Fruit fly (Drosophila melanogaster) whole organism, embryonic: ENCODE measurements around the gene Sec23.
A peak's percentile ranks its signal among the peaks of the same experiment; 100 is the strongest.

Source experiments
- CG10147 ChIP-seq: fragments of 200-800 bp; sonication (Bioruptor generic); optimal IDR thresholded peaks from 2 replicates; lab custom pipeline; 2019; ENCODE audit warnings: missing biosample characterization, mild to moderate bottlenecking, missing genetic modification characterization, moderate library complexity
- CG11085 ChIP-seq: fragments of 200-800 bp; sonication (Bioruptor generic); IDR thresholded peaks from 2 replicates; pipeline ENCODE4 v1.3.6; 2022; ENCODE audit warnings: missing biosample characterization, missing genetic modification characterization
- CG11696 ChIP-seq: fragments of 200-800 bp; sonication (Bioruptor generic); IDR thresholded peaks from 2 replicates; pipeline ENCODE4 v1.3.6; 2022; ENCODE audit warnings: missing biosample characterization, missing genetic modification characterization
- CG12155 ChIP-seq: fragments of 200-800 bp; sonication (Bioruptor generic); optimal IDR thresholded peaks from 3 replicates; lab custom pipeline; 2016; ENCODE audit warnings: missing biosample characterization, missing genetic modification characterization
- CG14667 ChIP-seq: fragments of 200-800 bp; sonication (Bioruptor generic); IDR thresholded peaks from 2 replicates; pipeline ENCODE4 v1.3.6; 2022; ENCODE audit warnings: missing biosample characterization, missing genetic modification characterization
- CG14860 ChIP-seq: fragments of 200-800 bp; sonication (Bioruptor generic); IDR thresholded peaks from 3 replicates; pipeline ENCODE4 v1.3.6; 2022; ENCODE audit warnings: missing biosample characterization, missing genetic modification characterization; ENCODE audit not compliant: partially characterized antibody
- CG17612 ChIP-seq: fragments of 200-800 bp; sonication (Bioruptor generic); IDR thresholded peaks from 2 replicates; pipeline ENCODE4 v1.3.6; 2022; ENCODE audit warnings: missing biosample characterization, missing genetic modification characterization
- CG18599 ChIP-seq: fragments of 200-800 bp; sonication (Bioruptor generic); optimal IDR thresholded peaks from 3 replicates; lab custom pipeline; 2017; ENCODE audit warnings: missing biosample characterization, missing genetic modification characterization, mild to moderate bottlenecking, moderate library complexity, missing genetic modification reagents
- CG30403 ChIP-seq: fragments of 200-800 bp; sonication (Bioruptor generic); optimal IDR thresholded peaks from 3 replicates; lab custom pipeline; 2016; ENCODE audit warnings: missing biosample characterization, missing genetic modification characterization
- CG31224 ChIP-seq: fragments of 200-800 bp; sonication (Bioruptor generic); IDR thresholded peaks from 2 replicates; pipeline ENCODE4 v1.3.6; 2022; ENCODE audit warnings: missing biosample characterization, missing genetic modification characterization
- CG3163 ChIP-seq: fragments of 200-800 bp; sonication (Bioruptor generic); optimal IDR thresholded peaks from 3 replicates; lab custom pipeline; 2016; ENCODE audit warnings: missing biosample characterization, missing genetic modification characterization
- CG32772 ChIP-seq: fragments of 200-800 bp; sonication (Bioruptor generic); IDR thresholded peaks from 2 replicates; pipeline ENCODE4 v1.3.6; 2022; ENCODE audit warnings: missing biosample characterization, missing genetic modification characterization
- CG33557 ChIP-seq: fragments of 200-800 bp; sonication (Bioruptor generic); optimal IDR thresholded peaks from 2 replicates; lab custom pipeline; 2019; ENCODE audit warnings: missing biosample characterization, mild to moderate bottlenecking, missing genetic modification characterization, moderate library complexity
- CG4854 ChIP-seq: fragments of 200-800 bp; sonication (Bioruptor generic); optimal IDR thresholded peaks from 2 replicates; lab custom pipeline; 2016; ENCODE audit warnings: missing biosample characterization, missing genetic modification characterization, inconsistent platforms
- CG6813 ChIP-seq: fragments of 200-800 bp; sonication (Bioruptor generic); optimal IDR thresholded peaks from 2 replicates; lab custom pipeline; 2017; ENCODE audit warnings: missing biosample characterization, missing genetic modification characterization, mild to moderate bottlenecking, moderate library complexity, missing genetic modification reagents
- CG8388 ChIP-seq: fragments of 200-800 bp; sonication (Bioruptor generic); optimal IDR thresholded peaks from 2 replicates; lab custom pipeline; 2019; ENCODE audit warnings: missing biosample characterization, mild to moderate bottlenecking, missing genetic modification characterization, moderate library complexity
- CG8944 ChIP-seq: fragments of 200-800 bp; sonication (Bioruptor generic); optimal IDR thresholded peaks from 3 replicates; lab custom pipeline; 2016; ENCODE audit warnings: missing biosample characterization, missing genetic modification characterization
- CG9876 ChIP-seq: fragments of 200-800 bp; sonication (Bioruptor generic); optimal IDR thresholded peaks from 2 replicates; lab custom pipeline; 2016; ENCODE audit warnings: missing biosample characterization, missing genetic modification characterization
- CG9932 ChIP-seq: fragments of 200-800 bp; sonication (Bioruptor generic); IDR thresholded peaks from 2 replicates; pipeline ENCODE4 v1.3.6; 2022; ENCODE audit warnings: missing biosample characterization, missing genetic modification characterization
- E2f2 ChIP-seq: fragments of 200-800 bp; sonication (Bioruptor generic); IDR thresholded peaks from 2 replicates; pipeline ENCODE4 v1.3.6; 2022; ENCODE audit warnings: missing biosample characterization, missing genetic modification characterization
- Ets65A ChIP-seq: fragments of 200-800 bp; sonication (Bioruptor generic); peaks from one replicate; lab custom pipeline; 2016; ENCODE audit warnings: missing biosample characterization, missing genetic modification characterization
- Hr39 ChIP-seq: fragments of >200 bp; optimal IDR thresholded peaks from 2 replicates; lab custom pipeline; 2017
- Jarid2 ChIP-seq: fragments of 200-800 bp; sonication (Bioruptor generic); optimal IDR thresholded peaks from 3 replicates; lab custom pipeline; 2017; ENCODE audit warnings: mild to moderate bottlenecking, missing biosample characterization, missing genetic modification reagents, missing genetic modification characterization
- MBD-R2 ChIP-seq: fragments of 200-800 bp; sonication (Bioruptor generic); IDR thresholded peaks from 2 replicates; pipeline ENCODE4 v1.3.6; 2022; ENCODE audit warnings: missing biosample characterization, missing genetic modification characterization
- Max ChIP-seq: fragments of 200-800 bp; sonication (Bioruptor generic); optimal IDR thresholded peaks from 2 replicates; lab custom pipeline; 2016; ENCODE audit warnings: missing biosample characterization, mild to moderate bottlenecking, missing genetic modification characterization
- NFAT ChIP-seq: fragments of 200-800 bp; sonication (Bioruptor generic); IDR thresholded peaks from 2 replicates; pipeline ENCODE4 v1.3.6; 2022; ENCODE audit warnings: missing biosample characterization, missing genetic modification characterization
- PHDP ChIP-seq: fragments of 200-800 bp; sonication (Bioruptor generic); optimal IDR thresholded peaks from 3 replicates; lab custom pipeline; 2018; ENCODE audit warnings: missing biosample characterization, mild to moderate bottlenecking, missing genetic modification characterization, moderate library complexity
- Side ChIP-seq: fragments of 200-800 bp; sonication (Bioruptor generic); optimal IDR thresholded peaks from 2 replicates; lab custom pipeline; 2016; ENCODE audit warnings: missing biosample characterization, missing genetic modification characterization
- Sry-δ ChIP-seq: fragments of 200-800 bp; sonication (Bioruptor generic); optimal IDR thresholded peaks from 2 replicates; lab custom pipeline; 2016; ENCODE audit warnings: missing biosample characterization, missing genetic modification characterization
- Ssrp ChIP-seq: fragments of 200-800 bp; sonication (Bioruptor generic); optimal IDR thresholded peaks from 2 replicates; lab custom pipeline; 2018; ENCODE audit warnings: missing biosample characterization, mild to moderate bottlenecking, missing genetic modification characterization, moderate library complexity
- Vsx1 ChIP-seq: fragments of 200-800 bp; sonication (Bioruptor generic); optimal IDR thresholded peaks from 2 replicates; lab custom pipeline; 2017; ENCODE audit warnings: missing biosample characterization, mild to moderate bottlenecking, missing genetic modification characterization, missing genetic modification reagents
- al ChIP-seq: fragments of 200-800 bp; sonication (Bioruptor generic); IDR thresholded peaks from 2 replicates; pipeline ENCODE4 v1.3.6; 2022; ENCODE audit warnings: missing biosample characterization, missing genetic modification characterization
- aop ChIP-seq: fragments of 200-800 bp; sonication (Bioruptor generic); IDR thresholded peaks from 2 replicates; pipeline ENCODE4 v1.3.6; 2022; ENCODE audit warnings: missing biosample characterization, missing genetic modification characterization
- ara ChIP-seq: fragments of 200-800 bp; sonication (Bioruptor generic); IDR thresholded peaks from 2 replicates; pipeline ENCODE4 v1.3.6; 2022; ENCODE audit warnings: missing biosample characterization, missing genetic modification characterization
- bigmax ChIP-seq: fragments of 200-800 bp; sonication (Bioruptor generic); optimal IDR thresholded peaks from 2 replicates; lab custom pipeline; 2018; ENCODE audit warnings: missing biosample characterization, mild to moderate bottlenecking, missing genetic modification characterization
- cg ChIP-seq: fragments of 200-800 bp; sonication (Bioruptor generic); optimal IDR thresholded peaks from 3 replicates; lab custom pipeline; 2019; ENCODE audit warnings: missing biosample characterization, mild to moderate bottlenecking, missing genetic modification characterization, moderate library complexity
- chn ChIP-seq: fragments of 200-800 bp; sonication (Bioruptor generic); optimal IDR thresholded peaks from 2 replicates; lab custom pipeline; 2016; ENCODE audit warnings: missing biosample characterization, missing genetic modification characterization
- corto ChIP-seq: fragments of 200-800 bp; sonication (Bioruptor generic); optimal IDR thresholded peaks from 2 replicates; lab custom pipeline; 2016; ENCODE audit warnings: missing biosample characterization, mild to moderate bottlenecking, missing genetic modification characterization, moderate library complexity
- dimm ChIP-seq: fragments of 200-800 bp; sonication (Bioruptor generic); IDR thresholded peaks from 2 replicates; pipeline ENCODE4 v1.3.6; 2022; ENCODE audit warnings: missing biosample characterization, missing genetic modification characterization
- fd102C ChIP-seq: fragments of 200-800 bp; sonication (Bioruptor generic); optimal IDR thresholded peaks from 2 replicates; lab custom pipeline; 2018; ENCODE audit warnings: missing biosample characterization, mild to moderate bottlenecking, missing genetic modification characterization, moderate library complexity
- ftz-f1 ChIP-seq: fragments of 200-800 bp; sonication (Bioruptor generic); optimal IDR thresholded peaks from 2 replicates; lab custom pipeline; 2016; ENCODE audit warnings: missing biosample characterization, missing genetic modification characterization
- klu ChIP-seq: fragments of 200-800 bp; sonication (Bioruptor generic); IDR thresholded peaks from 2 replicates; pipeline ENCODE4 v1.3.6; 2022; ENCODE audit warnings: missing biosample characterization, missing genetic modification characterization
- maf-S ChIP-seq: fragments of 200-800 bp; sonication (Bioruptor generic); optimal IDR thresholded peaks from 2 replicates; lab custom pipeline; 2016; ENCODE audit warnings: missing biosample characterization, missing genetic modification characterization
- nom ChIP-seq: fragments of 200-800 bp; sonication (Bioruptor generic); optimal IDR thresholded peaks from 2 replicates; lab custom pipeline; 2017; ENCODE audit warnings: missing biosample characterization, missing genetic modification characterization, mild to moderate bottlenecking, moderate library complexity, missing genetic modification reagents
- pb ChIP-seq: fragments of 200-800 bp; sonication (Bioruptor generic); optimal IDR thresholded peaks from 3 replicates; lab custom pipeline; 2016; ENCODE audit warnings: missing biosample characterization, missing genetic modification characterization
- ro ChIP-seq: fragments of 200-800 bp; sonication (Bioruptor generic); IDR thresholded peaks from 2 replicates; pipeline ENCODE4 v1.3.6; 2022; ENCODE audit warnings: missing biosample characterization, missing genetic modification characterization
- salm ChIP-seq: fragments of 200-800 bp; sonication (Bioruptor generic); optimal IDR thresholded peaks from 2 replicates; lab custom pipeline; 2018; ENCODE audit warnings: missing biosample characterization, mild to moderate bottlenecking, missing genetic modification characterization
- scrt ChIP-seq: fragments of 200-800 bp; sonication (Bioruptor generic); optimal IDR thresholded peaks from 2 replicates; lab custom pipeline; 2018; ENCODE audit warnings: missing biosample characterization, mild to moderate bottlenecking, missing genetic modification characterization, moderate library complexity
- shn ChIP-seq: fragments of 200-800 bp; sonication (Bioruptor generic); optimal IDR thresholded peaks from 3 replicates; lab custom pipeline; 2016; ENCODE audit warnings: missing biosample characterization, missing genetic modification characterization
- vfl ChIP-seq: fragments of 200-800 bp; sonication (Bioruptor generic); optimal IDR thresholded peaks from 2 replicates; lab custom pipeline; 2016; ENCODE audit warnings: missing biosample characterization, missing genetic modification characterization
- wek ChIP-seq: fragments of 200-800 bp; sonication (Bioruptor generic); optimal IDR thresholded peaks from 3 replicates; lab custom pipeline; 2018; ENCODE audit warnings: missing biosample characterization, mild to moderate bottlenecking, missing genetic modification characterization, moderate library complexity

The Sec23 gene

dm6 chr3R:5654692-5655181 lies 5.9 kb downstream of the Sec23 start, which contains the start of the genes elm and MED27 (continued):
- TF ChIP-seq ftz-f1 (GFP tag; lab: Kevin White, UChicago) = peak; percentile 85
- TF ChIP-seq chn = peak; percentile 95
- TF ChIP-seq CG32772 (GFP tag; lab: Robert Waterston, UW) = peak; percentile 95
- peak; percentile 99 for TF ChIP-seq Sry-δ (GFP tag; lab: Kevin White, UChicago)
- TF ChIP-seq CG33557 (GFP tag; lab: Kevin White, UChicago) = peak; percentile 88
- TF ChIP-seq CG8388 (GFP tag; lab: Kevin White, UChicago) = peak; percentile 88
- TF ChIP-seq pb = peak; percentile 75
- peak; percentile 76 for TF ChIP-seq salm (tag; lab: Kevin White, UChicago)
- TF ChIP-seq Side (GFP tag; lab: Kevin White, UChicago) = peak; percentile 89
- peak; percentile 94 for TF ChIP-seq Ssrp (tag; lab: Kevin White, UChicago)
- TF ChIP-seq ara (GFP tag; lab: Robert Waterston, UW) = peak; percentile 90
- peak; percentile 94 for TF ChIP-seq CG14860 (GFP tag; lab: Robert Waterston, UW)
- TF ChIP-seq dimm (GFP tag; lab: Robert Waterston, UW) = peak; percentile 82
- peak; percentile 70 for TF ChIP-seq Jarid2 (GFP tag; lab: Kevin White, UChicago)
- TF ChIP-seq CG3163 (GFP tag; lab: Kevin White, UChicago) = peak; percentile 70
- peak; percentile 74 for TF ChIP-seq CG11696 (GFP tag; lab: Robert Waterston, UW)
- peak; percentile 94 for TF ChIP-seq CG12155 (GFP tag; lab: Kevin White, UChicago)
- peak; percentile 94 for TF ChIP-seq NFAT
- peak; percentile 34 for TF ChIP-seq CG6813
- TF ChIP-seq CG4854 (GFP tag; lab: Kevin White, UChicago) = peak; percentile 86
- peak; percentile 79 for TF ChIP-seq fd102C (GFP tag; lab: Kevin White, UChicago)
- no peak for TF ChIP-seq Vsx1
- TF ChIP-seq CG31224 (GFP tag; lab: Robert Waterston, UW) = peak; percentile 87
- no peak for TF ChIP-seq Hr39 (lab: Kevin White, UChicago)
- TF ChIP-seq CG14667 (GFP tag; lab: Robert Waterston, UW) = peak; percentile 92
- TF ChIP-seq CG8944 (GFP tag; lab: Kevin White, UChicago) = peak; percentile 95
- TF ChIP-seq PHDP (tag; lab: Kevin White, UChicago) = peak; percentile 90
- peak; percentile 72 for TF ChIP-seq scrt
- TF ChIP-seq CG9932 (GFP tag; lab: Robert Waterston, UW) = peak; percentile 98
- peak; percentile 87 for TF ChIP-seq ro (GFP tag; lab: Robert Waterston, UW)
- TF ChIP-seq aop (GFP tag; lab: Robert Waterston, UW) = peak; percentile 80
- TF ChIP-seq cg (GFP tag; lab: Kevin White, UChicago) = peak; percentile 24
- TF ChIP-seq corto (GFP tag; lab: Kevin White, UChicago) = peak; percentile 84
- peak; percentile 58 for TF ChIP-seq nom (GFP tag; lab: Kevin White, UChicago)
- peak; percentile 94 for TF ChIP-seq al (GFP tag; lab: Robert Waterston, UW)
- peak; percentile 91 for TF ChIP-seq CG11085 (GFP tag; lab: Robert Waterston, UW)
- TF ChIP-seq Ets65A (GFP tag; lab: Kevin White, UChicago) = peak; percentile 100
- peak; percentile 94 for TF ChIP-seq vfl (GFP tag; lab: Kevin White, UChicago)
- peak; percentile 93 for TF ChIP-seq CG10147 (GFP tag; lab: Kevin White, UChicago)
- TF ChIP-seq shn (GFP tag; lab: Kevin White, UChicago) = peak; percentile 90
- TF ChIP-seq CG17612 = peak; percentile 68; the same call in 1 of the 2 replicates
- TF ChIP-seq MBD-R2 (GFP tag; lab: Robert Waterston, UW) = peak; percentile 95
- TF ChIP-seq maf-S (GFP tag; lab: Kevin White, UChicago) = peak; percentile 89
- TF ChIP-seq E2f2 = peak; percentile 69
- no peak for TF ChIP-seq bigmax (GFP tag; lab: Kevin White, UChicago)
- peak; percentile 0 for TF ChIP-seq wek
- peak; percentile 92 for TF ChIP-seq CG18599
- TF ChIP-seq Max = peak; percentile 96
- peak; percentile 98 for TF ChIP-seq CG30403 (GFP tag; lab: Kevin White, UChicago)
- peak; percentile 80 for TF ChIP-seq CG9876 (GFP tag; lab: Kevin White, UChicago)
- peak; percentile 94 for TF ChIP-seq klu (GFP tag; lab: Robert Waterston, UW)
